Worm (Caenorhabditis elegans): Measurements from ENCODE around the gene ran-5.

ce11 chrII:6055927-6056326 is 8.0 kb downstream of the ran-5 start, which contains the start of gene R12C12.7:
- TF ChIP-seq mdl-1 (tag; optimal IDR thresholded peaks at IDR 0.05) (no peak), nhr-77 (tag; optimal IDR thresholded peaks at IDR 0.05) (no peak), unc-62 (GFP tag; optimal IDR thresholded peaks at IDR 0.05) (no peak)

Measured in whole organism, L2 larva.